Worm (Caenorhabditis elegans) whole organism, L3 larva: Measurements from ENCODE around the gene cwc-15.
A peak's percentile ranks its signal among the peaks of the same experiment; 100 is the strongest.

ENCODE experiments used
- egl-27 ChIP-seq: sonication (generic microtip); optimal IDR thresholded peaks from 4 replicates; lab custom pipeline; 2017; ENCODE audit warnings: missing biosample characterization, missing genetic modification reagents, missing genetic modification characterization
- elt-2 ChIP-seq: sonication (generic microtip); optimal IDR thresholded peaks from 2 replicates; lab custom pipeline; 2016; ENCODE audit warnings: missing genetic modification reagents, mild to moderate bottlenecking, missing genetic modification characterization, missing compliant biosample characterization
- hmg-11 ChIP-seq: sonication (generic microtip); optimal IDR thresholded peaks from 2 replicates; lab custom pipeline; 2016; ENCODE audit warnings: missing genetic modification characterization, missing compliant biosample characterization
- lin-15B ChIP-seq: fragments of 150-350 bp; optimal IDR thresholded peaks from 2 replicates; lab custom pipeline; 2014; ENCODE audit warnings: missing biosample characterization, missing genetic modification characterization
- nhr-25 ChIP-seq: sonication (generic microtip); optimal IDR thresholded peaks from 2 replicates; lab custom pipeline; 2017; ENCODE audit warnings: missing biosample characterization, missing genetic modification characterization
- nhr-28 ChIP-seq: fragments of 150-350 bp; optimal IDR thresholded peaks from 2 replicates; lab custom pipeline; 2014; ENCODE audit warnings: missing biosample characterization, missing genetic modification characterization
- pqm-1 ChIP-seq: fragments of 150-350 bp; optimal IDR thresholded peaks from 2 replicates; lab custom pipeline; 2017; ENCODE audit warnings: missing biosample characterization, missing genetic modification characterization, inconsistent platforms

The cwc-15 gene

DNA sequence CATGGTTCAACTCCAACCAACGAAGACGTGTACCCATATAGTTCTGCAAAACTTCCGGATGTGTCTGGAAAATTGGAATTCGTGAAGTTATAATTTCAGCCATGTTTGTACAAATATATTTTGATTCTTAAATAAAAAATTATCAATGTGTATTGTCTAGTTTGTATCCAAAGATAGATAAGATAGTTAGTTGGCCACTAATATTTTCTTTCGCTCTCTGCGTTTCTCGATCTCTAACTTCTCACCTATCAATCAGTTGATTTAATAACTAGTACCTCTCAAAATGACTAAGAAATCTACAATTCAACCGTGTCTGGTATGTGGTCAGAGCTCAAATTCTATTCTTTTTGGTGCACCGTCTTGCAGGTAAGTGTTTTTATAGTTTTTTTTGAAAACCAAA lies 48.0 kb downstream of the cwc-15 start, which contains the start of gene nhr-176:
TSS of gene nhr-176 (plus strand) at position 159 of the 400 bp plus-strand sequence.
- TF ChIP-seq hmg-11 (no peak), nhr-28 (tag; lab: Kevin White, UChicago) (no peak), elt-2 (tag; lab: Kevin White, UChicago) (peak; percentile 55), lin-15B (tag; lab: Kevin White, UChicago) (no peak), nhr-25 (no peak), pqm-1 (tag; lab: Kevin White, UChicago) (peak; percentile 38), egl-27 (tag; lab: Kevin White, UChicago) (no peak)
